Fruit fly (Drosophila melanogaster): Measurements from ENCODE around the gene CG43074.

The CG43074 gene

dm6 chr3L:3518512-3519492 is 34.3 kb upstream of the CG43074 start (continued):
- no peak for TF ChIP-seq NK7.1 (GFP tag; optimal IDR thresholded peaks at IDR 0.05)
- no peak for TF ChIP-seq CG4404 (GFP tag; IDR thresholded peaks at IDR 0.05)
- no peak for TF ChIP-seq Hr78 (GFP tag; optimal IDR thresholded peaks at IDR 0.05)
- TF ChIP-seq CG9437 (GFP tag; optimal IDR thresholded peaks at IDR 0.05), result no peak
- no peak for TF ChIP-seq D (optimal IDR thresholded peaks at IDR 0.05)
- TF ChIP-seq D (GFP tag; optimal IDR thresholded peaks at IDR 0.05), result no peak
- no peak for TF ChIP-seq Max (GFP tag; optimal IDR thresholded peaks at IDR 0.05)
- peak; percentile 28 for TF ChIP-seq gem (tag; optimal IDR thresholded peaks at IDR 0.05)
- no peak for TF ChIP-seq lbe (GFP tag; optimal IDR thresholded peaks at IDR 0.05)
- peak; percentile 21 for TF ChIP-seq CG2120 (GFP tag; optimal IDR thresholded peaks at IDR 0.05)
- TF ChIP-seq grau (tag; optimal IDR thresholded peaks at IDR 0.05), result no peak
- no peak for TF ChIP-seq Stat92E (GFP tag; optimal IDR thresholded peaks at IDR 0.05)
- no peak for TF ChIP-seq CG7963 (GFP tag; IDR thresholded peaks at IDR 0.05; ENCODE audit: partially characterized antibody)
- TF ChIP-seq peb (GFP tag; IDR thresholded peaks at IDR 0.05), result no peak
- no peak for TF ChIP-seq jing (GFP tag; optimal IDR thresholded peaks at IDR 0.05)
- TF ChIP-seq CG4424 (GFP tag; optimal IDR thresholded peaks at IDR 0.05), result no peak
- no peak for TF ChIP-seq Hand (GFP tag; optimal IDR thresholded peaks at IDR 0.05)
- no peak for TF ChIP-seq gcm2 (GFP tag; optimal IDR thresholded peaks at IDR 0.05)
- TF ChIP-seq CG4282 (GFP tag; optimal IDR thresholded peaks at IDR 0.05), result no peak
- TF ChIP-seq dpn (GFP tag; optimal IDR thresholded peaks at IDR 0.05), result no peak
- no peak for TF ChIP-seq CHES-1-like (GFP tag; optimal IDR thresholded peaks at IDR 0.05)
- peak; percentile 62 for TF ChIP-seq Kr (GFP tag; optimal IDR thresholded peaks at IDR 0.05)
- peak; percentile 24 for TF ChIP-seq CoRest (tag; optimal IDR thresholded peaks at IDR 0.05)
- TF ChIP-seq fd96Cb (tag; optimal IDR thresholded peaks at IDR 0.05), result no peak
- no peak for TF ChIP-seq CG16863 (GFP tag; optimal IDR thresholded peaks at IDR 0.05)
- TF ChIP-seq MTF-1 (GFP tag; optimal IDR thresholded peaks at IDR 0.05; ENCODE audit: borderline replicate concordance), result peak; percentile 38
- TF ChIP-seq gt (GFP tag; IDR thresholded peaks at IDR 0.05), result no peak
- no peak for TF ChIP-seq row (GFP tag; IDR thresholded peaks at IDR 0.05)
- no peak for TF ChIP-seq Ets97D (GFP tag; optimal IDR thresholded peaks at IDR 0.05)
- TF ChIP-seq emc (GFP tag; optimal IDR thresholded peaks at IDR 0.05), result no peak
- TF ChIP-seq CG43689 (GFP tag; IDR thresholded peaks at IDR 0.05), result no peak
- no peak for TF ChIP-seq Sox102F (GFP tag; optimal IDR thresholded peaks at IDR 0.05)
- no peak for TF ChIP-seq eyg (GFP tag; optimal IDR thresholded peaks at IDR 0.05)
- no peak for TF ChIP-seq kah (GFP tag; optimal IDR thresholded peaks at IDR 0.05)
- TF ChIP-seq HHEX (GFP tag; optimal IDR thresholded peaks at IDR 0.05), result peak; percentile 24
- no peak for TF ChIP-seq HLHmδ (GFP tag; optimal IDR thresholded peaks at IDR 0.05)
- TF ChIP-seq CG6683 (GFP tag; optimal IDR thresholded peaks at IDR 0.05), result no peak
- TF ChIP-seq sob (GFP tag; IDR thresholded peaks at IDR 0.05), result no peak
- no peak for TF ChIP-seq CG10274 (GFP tag; optimal IDR thresholded peaks at IDR 0.05)
- TF ChIP-seq Neu2 (GFP tag; optimal IDR thresholded peaks at IDR 0.05; ENCODE audit: borderline replicate concordance), result no peak
- no peak for TF ChIP-seq twi (tag; optimal IDR thresholded peaks at IDR 0.05)
- TF ChIP-seq ase (GFP tag; IDR thresholded peaks at IDR 0.05), result no peak
- TF ChIP-seq ranshi (GFP tag; IDR thresholded peaks at IDR 0.05), result no peak
- no peak for TF ChIP-seq Aef1 (GFP tag; IDR thresholded peaks at IDR 0.05)
- TF ChIP-seq CG12219 (GFP tag; optimal IDR thresholded peaks at IDR 0.05), result peak; percentile 19
- peak; percentile 55 for TF ChIP-seq CG15011 (GFP tag; optimal IDR thresholded peaks at IDR 0.05)
- TF ChIP-seq CG2889 (GFP tag; IDR thresholded peaks at IDR 0.05), result no peak
- TF ChIP-seq CG14050 (GFP tag; IDR thresholded peaks at IDR 0.05), result no peak
- TF ChIP-seq vvl (GFP tag; IDR thresholded peaks at IDR 0.05), result no peak
